Fruit fly (Drosophila melanogaster): ENCODE data around the gene Archease.

Archease gene

dm6 chr3R:21658281-21658680 is 4.5 kb downstream of the Archease start (continued):
- TF ChIP-seq Ets97D (GFP tag; optimal IDR thresholded peaks at IDR 0.05) = no peak
- no peak for TF ChIP-seq CG2120 (GFP tag; optimal IDR thresholded peaks at IDR 0.05)

dm6 chr3R:21657489-21658018 is 5.2 kb downstream of the Archease start:
- TF ChIP-seq CG3995 (GFP tag; optimal IDR thresholded peaks at IDR 0.05) (no peak), Trl (optimal IDR thresholded peaks at IDR 0.05) (no peak), Trl (GFP tag; optimal IDR thresholded peaks at IDR 0.05) (no peak), CG2875 (GFP tag; optimal IDR thresholded peaks at IDR 0.05) (no peak), CoRest (tag; optimal IDR thresholded peaks at IDR 0.05) (no peak), sima (GFP tag; optimal IDR thresholded peaks at IDR 0.05) (no peak), CG11093 (GFP tag; IDR thresholded peaks at IDR 0.05) (no peak), Hmr (GFP tag; optimal IDR thresholded peaks at IDR 0.05) (no peak), vfl (GFP tag; optimal IDR thresholded peaks at IDR 0.05) (no peak), eve (GFP tag; optimal IDR thresholded peaks at IDR 0.05) (peak in 1 of 2 experiments; percentile 78), CG11247 (GFP tag; IDR thresholded peaks at IDR 0.05) (no peak), CG16813 (GFP tag; IDR thresholded peaks at IDR 0.05; ENCODE audit: partially characterized antibody) (no peak), Med (GFP tag) (peak; percentile 6), cg (GFP tag; optimal IDR thresholded peaks at IDR 0.05) (peak; percentile 45), CG1529 (GFP tag; optimal IDR thresholded peaks at IDR 0.05) (no peak), C15 (GFP tag; IDR thresholded peaks at IDR 0.05) (no peak), CG15696 (tag; optimal IDR thresholded peaks at IDR 0.05) (no peak), grn (GFP tag; optimal IDR thresholded peaks at IDR 0.05) (peak; percentile 71), Sry-δ (GFP tag; optimal IDR thresholded peaks at IDR 0.05) (peak; percentile 9), sens (GFP tag) (peak; percentile 86), CG12769 (tag; optimal IDR thresholded peaks at IDR 0.05) (peak; percentile 22), Hr39 (optimal IDR thresholded peaks at IDR 0.05) (no peak), Hr51 (GFP tag; optimal IDR thresholded peaks at IDR 0.05) (peak in 1 of 2 experiments; percentile 10), Pdp1 (GFP tag; optimal IDR thresholded peaks at IDR 0.05) (peak in 1 of 2 experiments; percentile 93), CG14050 (GFP tag; IDR thresholded peaks at IDR 0.05) (no peak), chm (GFP tag; IDR thresholded peaks at IDR 0.05) (no peak), mam (GFP tag; optimal IDR thresholded peaks at IDR 0.05) (no peak), CG4360 (GFP tag; IDR thresholded peaks at IDR 0.05) (no peak)

- TF ChIP-seq CG12104 (GFP tag; optimal IDR thresholded peaks at IDR 0.05) (peak; percentile 22), Meics (GFP tag; optimal IDR thresholded peaks at IDR 0.05) (peak; percentile 47), TFAM (GFP tag; optimal IDR thresholded peaks at IDR 0.05) (no peak), CG15269 (tag; optimal IDR thresholded peaks at IDR 0.05) (peak; percentile 44), CG8765 (GFP tag; IDR thresholded peaks at IDR 0.05) (no peak), CG6689 (GFP tag; IDR thresholded peaks at IDR 0.05) (peak; percentile 63), ken (GFP tag; IDR thresholded peaks at IDR 0.05) (peak; percentile 38; the same call in 1 of the 3 replicates), jigr1 (GFP tag; IDR thresholded peaks at IDR 0.05) (0 out of 3 replicates have a peak, but pooled peaks have one; percentile 39), org-1 (GFP tag; optimal IDR thresholded peaks at IDR 0.05) (peak; percentile 61), sisA (GFP tag; IDR thresholded peaks at IDR 0.05) (peak; percentile 25; the same call in 1 of the 2 replicates), Dek (tag; optimal IDR thresholded peaks at IDR 0.05) (peak; percentile 28), nerfin-2 (GFP tag; IDR thresholded peaks at IDR 0.05; ENCODE audit: partially characterized antibody) (no peak), CG7839 (tag; optimal IDR thresholded peaks at IDR 0.05) (peak; percentile 75), Hr3 (GFP tag; optimal IDR thresholded peaks at IDR 0.05) (peak; percentile 75), Ssrp (tag; optimal IDR thresholded peaks at IDR 0.05) (peak; percentile 74), exex (tag; optimal IDR thresholded peaks at IDR 0.05) (peak; percentile 27), kni (GFP tag; optimal IDR thresholded peaks at IDR 0.05) (peak; percentile 21), CG13296 (GFP tag; optimal IDR thresholded peaks at IDR 0.05) (peak; percentile 42)
Measured at dm6 chr3R:21656492-21657484, 6.0 kb downstream of the Archease start.
